Fruit fly (Drosophila melanogaster): ENCODE measurements around the gene CG11122.

Gene CG11122

DNA sequence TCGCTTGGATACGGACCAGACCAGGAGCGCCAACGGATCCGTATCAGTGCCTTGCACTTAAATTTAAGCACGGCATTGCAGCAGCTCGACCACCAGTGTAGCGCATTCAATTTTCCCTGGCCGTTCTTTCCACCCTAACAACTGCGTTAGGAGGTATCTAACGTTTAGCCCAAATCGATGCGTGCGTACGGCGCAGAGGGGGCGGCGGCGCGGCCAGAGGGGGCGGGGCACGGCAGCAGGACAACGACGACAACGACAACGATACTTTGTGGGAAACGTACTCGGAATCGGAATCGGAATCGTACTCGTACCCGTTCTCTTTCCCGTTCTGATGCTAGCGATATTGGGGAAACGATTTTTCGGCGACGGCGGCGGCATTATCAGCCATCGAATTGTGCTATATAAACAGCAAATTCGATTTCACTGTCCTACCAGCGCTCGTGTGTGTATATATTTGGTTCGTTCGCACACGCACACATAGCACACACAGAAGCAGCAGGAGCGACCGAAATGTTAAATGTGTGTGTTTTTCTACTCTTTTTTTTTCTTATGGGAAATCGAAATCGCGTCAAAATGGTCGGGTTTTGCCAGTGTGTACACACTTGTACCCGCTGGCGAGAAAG, at the start of gene CG11122:
Gene CG11122, minus strand, starts transcription at position 601 of the 623 bp plus-strand sequence.
- TF ChIP-seq ss (GFP tag; optimal IDR thresholded peaks at IDR 0.05) (peak; percentile 31 to 38), Met (GFP tag; optimal IDR thresholded peaks at IDR 0.05) (no peak), CG3919 (GFP tag; optimal IDR thresholded peaks at IDR 0.05) (no peak), CG6163 (GFP tag; IDR thresholded peaks at IDR 0.05) (peak; percentile 60; the same call in 2 of the 3 replicates)

DNA sequence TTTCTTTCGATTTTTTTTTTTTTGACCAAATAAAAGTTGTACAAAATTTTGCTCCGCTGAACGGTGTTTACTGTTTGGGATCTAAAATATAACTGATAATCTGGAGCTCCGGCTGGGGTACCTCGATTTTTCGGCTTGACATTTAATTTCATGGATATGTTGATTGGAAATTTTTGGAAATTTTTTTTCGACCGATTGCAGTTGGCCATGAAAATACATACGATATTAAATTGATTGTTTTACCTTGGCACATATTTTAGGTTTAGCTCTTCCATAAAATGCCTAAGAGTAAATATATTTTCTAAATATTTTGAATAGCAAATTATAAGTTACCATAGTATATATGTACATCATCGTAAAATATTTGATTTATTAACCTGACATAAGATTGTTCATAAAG, 46.1 kb upstream of the CG11122 start, which contains the start of gene CG1394:
Gene CG1394, minus strand, starts transcription at position 101 of the 400 bp plus-strand sequence.
- TF ChIP-seq acj6 (GFP tag; optimal IDR thresholded peaks at IDR 0.05) = no peak
- no peak for TF ChIP-seq achi (GFP tag; optimal IDR thresholded peaks at IDR 0.05)
- no peak for TF ChIP-seq Sox14 (GFP tag; optimal IDR thresholded peaks at IDR 0.05)
- no peak for TF ChIP-seq eg (GFP tag; IDR thresholded peaks at IDR 0.05)
- TF ChIP-seq CG11902 (GFP tag; optimal IDR thresholded peaks at IDR 0.05) = no peak
- no peak for TF ChIP-seq spab (GFP tag; optimal IDR thresholded peaks at IDR 0.05)
- no peak for TF ChIP-seq CG6276 (GFP tag; optimal IDR thresholded peaks at IDR 0.05)
- TF ChIP-seq Sox102F (GFP tag; optimal IDR thresholded peaks at IDR 0.05) = no peak
- no peak for TF ChIP-seq fd85E (GFP tag; optimal IDR thresholded peaks at IDR 0.05)

DNA sequence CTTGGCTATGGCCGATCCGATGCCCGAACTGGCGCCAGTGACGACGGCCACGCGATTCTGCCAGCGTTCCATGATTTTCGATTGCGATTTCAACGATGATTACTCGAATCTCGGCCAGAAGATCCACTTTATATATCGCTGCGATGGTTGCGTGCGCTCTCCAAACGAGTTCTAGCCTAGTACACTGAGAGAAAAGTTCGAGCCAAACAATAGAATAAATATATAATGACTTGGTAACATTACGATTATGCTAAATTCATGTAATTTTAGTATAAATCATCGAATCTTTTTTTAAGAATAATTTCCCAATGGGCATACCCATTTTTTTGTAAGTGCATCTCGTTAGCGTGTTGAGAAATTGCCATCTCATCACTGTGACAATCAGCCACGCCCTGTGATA, 44.4 kb upstream of the CG11122 start, which contains the start of gene Antdh:
Gene Antdh, minus strand, starts transcription at position 101 of the 400 bp plus-strand sequence.
- TF ChIP-seq CG6808 (GFP tag; optimal IDR thresholded peaks at IDR 0.05) = no peak
- TF ChIP-seq CG3919 (GFP tag; optimal IDR thresholded peaks at IDR 0.05) = peak; percentile 12
- TF ChIP-seq CG11762 (GFP tag; optimal IDR thresholded peaks at IDR 0.05; ENCODE audit: insufficient read depth) = no peak
- TF ChIP-seq Gug (GFP tag; IDR thresholded peaks at IDR 0.05) = no peak; the same call in 1 of the 2 replicates
- no peak for TF ChIP-seq CG8632 (GFP tag; optimal IDR thresholded peaks at IDR 0.05)
- no peak for TF ChIP-seq Eip75B (GFP tag; optimal IDR thresholded peaks at IDR 0.05)
- TF ChIP-seq CG10669 (GFP tag; optimal IDR thresholded peaks at IDR 0.05) = no peak
- peak; percentile 46 for TF ChIP-seq Eip78C (GFP tag)
- TF ChIP-seq fd59A (GFP tag; optimal IDR thresholded peaks at IDR 0.05) = no peak
- TF ChIP-seq Hr38 (GFP tag; optimal IDR thresholded peaks at IDR 0.05) = no peak
- TF ChIP-seq eg (GFP tag; IDR thresholded peaks at IDR 0.05) = 0 out of 3 replicates have a peak, but pooled peaks have one; percentile 37
- TF ChIP-seq svp (GFP tag) = no peak
- no peak for TF ChIP-seq CG10631 (GFP tag; optimal IDR thresholded peaks at IDR 0.05)

DNA sequence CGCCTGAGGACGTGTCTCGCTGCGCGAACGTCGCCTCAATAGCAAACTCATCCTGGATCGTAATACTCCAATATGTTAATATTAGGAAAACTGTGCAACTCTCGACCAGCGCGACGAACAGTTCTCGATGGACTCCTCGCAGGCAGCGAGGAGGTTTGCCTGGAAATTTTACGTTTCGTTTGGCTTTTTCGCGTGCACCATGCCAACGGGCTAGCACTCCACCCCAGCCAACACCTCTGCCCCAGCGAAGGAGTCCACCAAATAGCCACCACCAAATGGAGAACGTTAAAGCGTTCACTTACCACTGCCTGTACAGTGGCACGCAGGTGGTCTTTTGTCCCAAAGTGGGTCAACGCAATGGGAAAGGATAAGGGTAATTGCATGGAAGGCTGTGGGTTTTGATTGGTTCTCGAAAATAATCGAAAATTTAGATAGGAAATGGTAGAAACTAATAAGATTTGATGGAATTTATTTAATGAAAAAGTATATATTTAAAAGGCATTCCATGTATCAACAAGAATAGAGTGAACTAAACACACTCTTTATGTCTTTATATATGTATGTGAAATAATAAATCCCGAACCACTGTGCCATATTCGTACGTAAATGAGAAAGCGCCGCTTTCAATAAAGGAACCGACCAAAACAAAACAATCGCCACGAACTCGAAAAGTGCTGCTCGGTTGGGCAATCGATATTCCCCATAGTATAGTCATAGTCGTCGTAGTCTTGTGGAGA, 35.4 kb upstream of the CG11122 start, which contains the start of gene CG32668:
Gene CG32668, minus strand, starts transcription at position 51 of the 737 bp plus-strand sequence.
- TF ChIP-seq Eip78C (GFP tag) = peak; percentile 57
- no peak for TF ChIP-seq lz (GFP tag; optimal IDR thresholded peaks at IDR 0.05)

DNA sequence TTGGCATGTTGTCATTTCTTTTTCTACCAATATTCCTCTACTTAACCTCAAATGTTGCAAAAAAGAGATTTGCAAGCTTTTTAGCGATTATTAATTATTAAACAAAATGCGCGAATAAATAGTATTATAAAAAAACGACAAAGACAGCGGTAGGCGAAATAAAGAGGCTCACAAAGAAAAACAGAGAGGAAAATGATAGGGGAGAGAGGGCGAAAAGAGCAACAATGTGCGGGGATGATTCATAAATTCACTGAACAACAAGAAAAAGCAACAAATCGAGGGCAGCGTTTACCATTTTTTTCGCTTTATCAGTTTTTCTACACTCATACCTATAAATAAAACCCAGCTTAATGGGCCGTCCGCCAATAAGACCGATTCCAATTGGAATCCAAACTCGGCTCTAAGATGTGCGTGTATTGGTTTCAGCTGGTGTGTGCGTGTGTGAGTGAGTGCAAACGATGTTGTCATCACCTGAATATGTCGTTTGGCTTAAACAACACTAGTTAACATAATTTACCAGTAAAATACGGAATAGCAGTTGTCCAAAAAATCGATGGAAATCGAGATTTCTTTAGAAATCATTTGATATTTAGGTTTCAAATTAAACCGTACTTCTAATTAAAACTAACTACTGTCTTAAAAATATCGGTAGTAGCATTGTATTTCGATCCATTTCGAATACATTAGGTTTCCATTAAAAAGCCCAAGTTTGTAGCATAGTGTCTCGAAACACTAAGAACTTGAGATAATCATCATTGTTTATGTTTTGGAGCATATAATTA, 31.5 kb upstream of the CG11122 start:
- TF ChIP-seq CG6792 (GFP tag; optimal IDR thresholded peaks at IDR 0.05) (peak; percentile 16), CG6276 (GFP tag; optimal IDR thresholded peaks at IDR 0.05) (no peak), net (GFP tag; optimal IDR thresholded peaks at IDR 0.05) (no peak), esn (GFP tag; optimal IDR thresholded peaks at IDR 0.05) (peak; percentile 17), acj6 (GFP tag; optimal IDR thresholded peaks at IDR 0.05) (peak; percentile 32), topi (GFP tag; optimal IDR thresholded peaks at IDR 0.05) (no peak), Ets96B (tag; optimal IDR thresholded peaks at IDR 0.05) (no peak), CG3919 (GFP tag; optimal IDR thresholded peaks at IDR 0.05) (peak; percentile 11), Smox (GFP tag; optimal IDR thresholded peaks at IDR 0.05) (no peak), Hr39 (GFP tag; optimal IDR thresholded peaks at IDR 0.05) (no peak), CG6163 (GFP tag; IDR thresholded peaks at IDR 0.05) (peak; percentile 5; the same call in 1 of the 3 replicates), pdm3 (GFP tag; optimal IDR thresholded peaks at IDR 0.05) (peak; percentile 27), Eip78C (GFP tag) (peak; percentile 78), CG9139 (GFP tag; optimal IDR thresholded peaks at IDR 0.05) (peak; percentile 1), Gug (GFP tag; IDR thresholded peaks at IDR 0.05) (0 out of 2 replicates have a peak, but pooled peaks have one; percentile 12), achi (GFP tag; optimal IDR thresholded peaks at IDR 0.05) (peak; percentile 2), CG15336 (GFP tag; IDR thresholded peaks at IDR 0.05) (0 out of 2 replicates have a peak, but pooled peaks have one; percentile 31), fd85E (GFP tag; optimal IDR thresholded peaks at IDR 0.05) (no peak), CG8119 (GFP tag; IDR thresholded peaks at IDR 0.05) (peak; percentile 41; the same call in 2 of the 3 replicates), dsx (GFP tag; optimal IDR thresholded peaks at IDR 0.05; ENCODE audit: poor library complexity, severe bottlenecking) (peak; percentile 74)
